Worm (Caenorhabditis elegans) whole organism, late embryonic: Measurements from ENCODE around the gene T05A8.3.

Source experiments
- Y22D7AL.16 ChIP-seq: sonication (generic microtip); optimal IDR thresholded peaks from 2 replicates; lab custom pipeline; 2016; ENCODE audit warnings: missing genetic modification characterization, missing compliant biosample characterization
- ceh-22 ChIP-seq: sonication (generic microtip); optimal IDR thresholded peaks from 2 replicates; lab custom pipeline; 2017; ENCODE audit warnings: missing biosample characterization, missing genetic modification characterization
- ceh-45 ChIP-seq: fragments of 200-800 bp; sonication (Bioruptor generic); IDR thresholded peaks from 2 replicates; pipeline ENCODE4 v1.3.6; 2022; ENCODE audit warnings: missing genetic modification reagents, missing genetic modification characterization, missing compliant biosample characterization
- ceh-9 ChIP-seq: sonication (generic microtip); optimal IDR thresholded peaks from 2 replicates; lab custom pipeline; 2016; ENCODE audit warnings: mild to moderate bottlenecking, missing genetic modification characterization, inconsistent platforms, missing compliant biosample characterization
- ets-4 ChIP-seq: sonication (generic microtip); optimal IDR thresholded peaks from 2 replicates; lab custom pipeline; 2016; ENCODE audit warnings: missing genetic modification characterization, missing compliant biosample characterization
- hlh-8 ChIP-seq: sonication (generic microtip); optimal IDR thresholded peaks from 2 replicates; lab custom pipeline; 2016; ENCODE audit warnings: missing genotype, missing genetic modification characterization, missing compliant biosample characterization
- nhr-11 ChIP-seq: fragments of 150-350 bp; optimal IDR thresholded peaks from 2 replicates; lab custom pipeline; 2014; ENCODE audit warnings: missing biosample characterization, missing genetic modification characterization
- odd-2 ChIP-seq: sonication (generic microtip); optimal IDR thresholded peaks from 2 replicates; lab custom pipeline; 2017; ENCODE audit warnings: antibody characterized with exemption, mild to moderate bottlenecking, missing genetic modification characterization, missing compliant biosample characterization
- pat-9 ChIP-seq: fragments of 200-800 bp; sonication (Bioruptor generic); optimal IDR thresholded peaks from 2 replicates; lab custom pipeline; 2018; ENCODE audit warnings: mild to moderate bottlenecking, missing genetic modification characterization, moderate library complexity, missing compliant biosample characterization
- pax-1 ChIP-seq: fragments of 150-350 bp; optimal IDR thresholded peaks from 2 replicates; lab custom pipeline; 2014; ENCODE audit warnings: missing biosample characterization, missing genetic modification characterization
- pqm-1 ChIP-seq: sonication (generic microtip); optimal IDR thresholded peaks from 2 replicates; lab custom pipeline; 2016; ENCODE audit warnings: missing genetic modification characterization, missing compliant biosample characterization
- ref-2 ChIP-seq: sonication (generic microtip); optimal IDR thresholded peaks from 2 replicates; lab custom pipeline; 2016; ENCODE audit warnings: missing genetic modification characterization, missing compliant biosample characterization
- rnt-1 ChIP-seq: sonication (generic microtip); optimal IDR thresholded peaks from 2 replicates; lab custom pipeline; 2016; ENCODE audit warnings: missing genetic modification characterization, missing compliant biosample characterization
- unc-55 ChIP-seq: sonication (generic microtip); optimal IDR thresholded peaks from 2 replicates; lab custom pipeline; 2017; ENCODE audit warnings: missing biosample characterization, missing genetic modification reagents, missing genetic modification characterization

DNA sequence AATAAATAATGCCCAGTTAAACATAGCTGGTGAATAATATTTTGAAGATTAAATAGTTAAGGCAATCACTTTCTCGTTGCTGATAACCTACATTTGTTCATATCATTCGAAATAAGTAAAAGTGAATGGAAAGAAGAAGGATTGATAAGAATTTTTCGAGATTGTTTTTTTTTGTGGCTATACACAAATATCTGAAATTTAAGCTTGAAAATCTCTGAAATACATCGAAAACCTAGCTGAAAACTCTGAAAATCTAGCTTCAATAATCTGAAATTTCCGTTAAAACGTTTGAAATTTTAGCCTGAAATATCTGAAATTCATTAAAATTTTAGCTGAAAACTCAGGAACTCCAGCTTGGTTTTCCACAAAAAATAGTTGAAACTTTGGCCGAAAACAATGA is 22.4 kb upstream of the T05A8.3 start, which contains the start of gene T05A8.6:
- TF ChIP-seq ceh-9 (no peak), nhr-11 (tag; lab: Kevin White, UChicago) (no peak), pqm-1 (no peak), pax-1 (tag; lab: Kevin White, UChicago) (no peak), ceh-22 (tag; lab: Kevin White, UChicago) (no peak), rnt-1 (tag; lab: Kevin White, UChicago) (no peak), unc-55 (GFP tag; lab: Kevin White, UChicago) (no peak), ceh-45 (GFP tag; lab: Robert Waterston, UW) (no peak), ref-2 (tag; lab: Kevin White, UChicago) (no peak), ets-4 (tag; lab: Kevin White, UChicago) (no peak), hlh-8 (tag; lab: Kevin White, UChicago) (no peak), odd-2 (no peak), Y22D7AL.16 (tag; lab: Kevin White, UChicago) (no peak), pat-9 (tag; lab: Kevin White, UChicago) (no peak)
